Fruit fly (Drosophila melanogaster) whole organism, embryonic: Measurements from ENCODE around the gene CG13047.

Source experiments
- Blimp-1 ChIP-seq: fragments of 200-800 bp; sonication (Bioruptor generic); optimal IDR thresholded peaks from 3 replicates; lab custom pipeline; 2018; ENCODE audit warnings: missing biosample characterization, missing genetic modification characterization, mild to moderate bottlenecking, moderate library complexity, missing genetic modification reagents
- CG10366 ChIP-seq: fragments of 200-800 bp; sonication (Bioruptor generic); IDR thresholded peaks from 2 replicates; pipeline ENCODE4 v1.3.6; 2022; ENCODE audit warnings: missing biosample characterization, missing genetic modification characterization
- CG10565 ChIP-seq: fragments of 200-800 bp; sonication (Bioruptor generic); optimal IDR thresholded peaks from 3 replicates; lab custom pipeline; 2016; ENCODE audit warnings: missing biosample characterization, mild to moderate bottlenecking, missing genetic modification characterization
- CG15601 ChIP-seq: fragments of 200-800 bp; sonication (Bioruptor generic); optimal IDR thresholded peaks from 3 replicates; lab custom pipeline; 2019; ENCODE audit warnings: missing biosample characterization, mild to moderate bottlenecking, missing genetic modification characterization, moderate library complexity
- CG17568 ChIP-seq: fragments of 200-800 bp; sonication (Bioruptor generic); optimal IDR thresholded peaks from 2 replicates; lab custom pipeline; 2018; ENCODE audit warnings: missing biosample characterization, mild to moderate bottlenecking, missing genetic modification characterization, moderate library complexity
- CG31224 ChIP-seq: fragments of 200-800 bp; sonication (Bioruptor generic); IDR thresholded peaks from 2 replicates; pipeline ENCODE4 v1.3.6; 2022; ENCODE audit warnings: missing biosample characterization, missing genetic modification characterization
- CG4404 ChIP-seq: fragments of 200-800 bp; sonication (Bioruptor generic); IDR thresholded peaks from 2 replicates; pipeline ENCODE4 v1.3.6; 2022; ENCODE audit warnings: missing biosample characterization, missing genetic modification characterization
- CG5245 ChIP-seq: fragments of 200-800 bp; sonication (Bioruptor generic); optimal IDR thresholded peaks from 3 replicates; lab custom pipeline; 2016; ENCODE audit warnings: missing biosample characterization, missing genetic modification characterization
- CG6254 ChIP-seq: fragments of 200-800 bp; sonication (Bioruptor generic); optimal IDR thresholded peaks from 3 replicates; lab custom pipeline; 2017; ENCODE audit warnings: mild to moderate bottlenecking, missing biosample characterization, missing genetic modification reagents, missing genetic modification characterization
- CG8290 ChIP-seq, 3 experiments: fragments of 200-800 bp; sonication (Bioruptor generic); optimal IDR thresholded peaks; 2 replicates each; lab custom pipeline; 2016 to 2019; ENCODE audit warnings: missing biosample characterization in 3 of 3, missing genetic modification characterization in 3 of 3, mild to moderate bottlenecking in 2 of 3, moderate library complexity in 1 of 3
- CG8478 ChIP-seq: fragments of >200 bp; optimal IDR thresholded peaks from 2 replicates; lab custom pipeline; 2018
- CTCF ChIP-seq: fragments of 200-800 bp; sonication (Bioruptor generic); optimal IDR thresholded peaks from 2 replicates; lab custom pipeline; 2017; ENCODE audit warnings: missing biosample characterization, mild to moderate bottlenecking, missing genetic modification characterization, moderate library complexity
- Dek ChIP-seq: fragments of 200-800 bp; sonication (Bioruptor generic); optimal IDR thresholded peaks from 3 replicates; lab custom pipeline; 2019; ENCODE audit warnings: missing biosample characterization, mild to moderate bottlenecking, missing genetic modification characterization, moderate library complexity
- Ets97D ChIP-seq: fragments of 200-800 bp; sonication (Bioruptor generic); optimal IDR thresholded peaks from 3 replicates; lab custom pipeline; 2016; ENCODE audit warnings: missing biosample characterization, missing genetic modification characterization
- bsh ChIP-seq, 2 experiments: fragments of 200-800 bp; sonication (Bioruptor generic); optimal IDR thresholded peaks; 2 replicates each; lab custom pipeline; 2017 to 2018; ENCODE audit warnings: mild to moderate bottlenecking in 2 of 2, missing biosample characterization in 2 of 2, missing genetic modification characterization in 2 of 2, moderate library complexity in 1 of 2
- chinmo ChIP-seq: fragments of 200-800 bp; sonication (Bioruptor generic); IDR thresholded peaks from 4 replicates; pipeline ENCODE4 v1.3.6; 2022; ENCODE audit warnings: missing biosample characterization, missing genetic modification characterization; ENCODE audit not compliant: partially characterized antibody
- crol ChIP-seq: fragments of 200-800 bp; sonication (Bioruptor generic); IDR thresholded peaks from 2 replicates; pipeline ENCODE4 v1.3.6; 2022; ENCODE audit warnings: missing biosample characterization, missing genetic modification characterization
- eyg ChIP-seq: fragments of 200-800 bp; sonication (Bioruptor generic); optimal IDR thresholded peaks from 3 replicates; lab custom pipeline; 2016; ENCODE audit warnings: missing biosample characterization, missing genetic modification characterization
- gro ChIP-seq: fragments of 200-800 bp; sonication (Bioruptor generic); optimal IDR thresholded peaks from 2 replicates; lab custom pipeline; 2016; ENCODE audit warnings: missing biosample characterization, missing genetic modification characterization
- h ChIP-seq: fragments of >200 bp; optimal IDR thresholded peaks from 2 replicates; lab custom pipeline; 2017
- hb ChIP-seq: fragments of 200-800 bp; sonication (Bioruptor generic); IDR thresholded peaks from 3 replicates; pipeline ENCODE4 v1.3.6; 2022; ENCODE audit warnings: missing biosample characterization, missing genetic modification characterization; ENCODE audit not compliant: partially characterized antibody
- lilli ChIP-seq: fragments of 200-800 bp; sonication (Bioruptor generic); optimal IDR thresholded peaks from 3 replicates; lab custom pipeline; 2016; ENCODE audit warnings: missing biosample characterization, missing genetic modification characterization
- lola ChIP-seq, 3 experiments: fragments of >200 bp in 2 of 3; fragments of 200-800 bp in 1 of 3; sonication (Bioruptor generic) in 1 of 3; optimal IDR thresholded peaks; 2 replicates each; lab custom pipeline; 2017 to 2019; ENCODE audit warnings: missing biosample characterization in 3 of 3, missing genetic modification characterization in 3 of 3, mild to moderate bottlenecking in 1 of 3, moderate library complexity in 1 of 3
- nom ChIP-seq: fragments of 200-800 bp; sonication (Bioruptor generic); optimal IDR thresholded peaks from 2 replicates; lab custom pipeline; 2017; ENCODE audit warnings: missing biosample characterization, missing genetic modification characterization, mild to moderate bottlenecking, moderate library complexity, missing genetic modification reagents
- pfk ChIP-seq: fragments of 200-800 bp; sonication (Bioruptor generic); optimal IDR thresholded peaks from 2 replicates; lab custom pipeline; 2018; ENCODE audit warnings: missing biosample characterization, mild to moderate bottlenecking, missing genetic modification characterization, moderate library complexity
- pum ChIP-seq: fragments of 200-800 bp; sonication (Bioruptor generic); optimal IDR thresholded peaks from 2 replicates; lab custom pipeline; 2016; ENCODE audit warnings: missing biosample characterization, missing genetic modification characterization
- sens ChIP-seq: fragments of 200-800 bp; sonication (Bioruptor generic); peaks from one replicate; lab custom pipeline; 2016; ENCODE audit warnings: missing biosample characterization, missing genetic modification characterization
- toy ChIP-seq: fragments of 200-800 bp; sonication (Bioruptor generic); IDR thresholded peaks from 2 replicates; pipeline ENCODE4 v1.3.6; 2022; ENCODE audit warnings: missing biosample characterization, missing genetic modification characterization
- vvl ChIP-seq: fragments of 200-800 bp; sonication (Bioruptor generic); IDR thresholded peaks from 2 replicates; pipeline ENCODE4 v1.3.6; 2022; ENCODE audit warnings: missing biosample characterization, missing genetic modification characterization
- z ChIP-seq: fragments of 200-800 bp; sonication (Bioruptor generic); IDR thresholded peaks from 3 replicates; pipeline ENCODE4 v1.3.6; 2022; ENCODE audit warnings: missing biosample characterization, missing genetic modification characterization

Gene CG13047

dm6 chr3L:16270802-16271332, 14.3 kb downstream of the CG13047 start, which contains the start of the genes CG34248 and CG13067:
TSS of gene CG34248 (minus strand) at chr3L:16270902.
TSS of gene CG13067 (plus strand) at chr3L:16271282.
- TF ChIP-seq Blimp-1 (GFP tag; lab: Kevin White, UChicago) (peak; percentile 80), vvl (GFP tag; lab: Robert Waterston, UW) (peak; percentile 25; the same call in 1 of the 2 replicates), pum (GFP tag; lab: Kevin White, UChicago) (no peak)

DNA sequence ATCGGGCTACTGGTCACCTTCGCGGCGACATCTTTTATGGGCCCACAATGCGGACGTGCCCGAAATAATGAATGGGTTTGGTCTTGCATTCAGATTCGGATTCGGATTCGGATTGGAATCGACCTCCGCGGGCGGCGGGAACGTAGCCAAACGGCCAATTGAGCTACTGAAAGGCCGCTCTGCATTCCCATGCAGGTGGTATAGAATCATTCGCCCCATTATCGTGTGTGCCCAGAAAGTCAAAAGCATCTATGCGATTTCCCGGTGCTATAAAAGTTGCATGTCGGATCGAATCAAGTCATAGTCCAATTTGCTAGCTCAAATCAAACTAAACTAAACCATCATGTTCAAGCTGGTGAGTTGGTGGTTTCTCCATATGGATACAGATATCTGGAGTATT, 16.1 kb downstream of the CG13047 start, which contains the start of gene CG13068:
TSS of gene CG13068 (plus strand) at position 301 of the 400 bp plus-strand sequence.
- TF ChIP-seq crol (GFP tag; lab: Robert Waterston, UW) (no peak), hb (GFP tag; lab: Robert Waterston, UW) (0 out of 3 replicates have a peak, but pooled peaks have one; percentile 16), vvl (GFP tag; lab: Robert Waterston, UW) (0 out of 2 replicates have a peak, but pooled peaks have one; percentile 39)

DNA sequence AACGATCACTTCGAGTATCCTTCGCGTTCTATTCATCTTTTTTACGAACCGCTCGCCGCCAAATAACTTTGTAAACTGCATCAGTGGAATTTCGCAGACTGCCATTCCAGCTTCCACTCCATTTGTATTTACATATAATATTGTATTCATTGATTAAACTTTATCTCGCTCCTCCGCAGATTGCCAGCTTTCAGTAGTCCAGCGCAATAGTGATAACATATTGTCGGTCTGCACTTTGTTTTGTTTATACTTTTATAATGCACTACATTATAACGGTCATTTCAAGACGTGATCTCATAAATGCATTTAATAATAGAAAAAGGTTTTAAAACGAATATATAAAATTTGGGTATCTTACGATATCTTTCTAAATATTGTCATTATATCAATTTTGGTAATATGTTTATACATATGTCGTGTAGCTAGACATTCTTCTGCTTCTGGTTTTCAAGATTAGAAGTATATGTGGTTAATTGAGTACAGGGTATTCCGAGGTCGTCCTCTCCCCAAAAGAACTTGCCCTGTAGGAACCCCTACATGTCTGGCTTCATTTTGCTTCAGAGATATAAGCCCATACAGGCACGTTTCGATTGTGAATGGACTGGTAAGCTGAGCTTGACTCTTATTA, 17.0 kb downstream of the CG13047 start, which contains the start of gene CG4950:
TSS of gene CG4950 (minus strand) at position 51 of the 628 bp plus-strand sequence.
- TF ChIP-seq CG15601 (tag; lab: Kevin White, UChicago) (no peak), nom (GFP tag; lab: Kevin White, UChicago) (peak; percentile 15), lilli (GFP tag; lab: Kevin White, UChicago) (no peak), z (GFP tag; lab: Robert Waterston, UW) (no peak), CTCF (GFP tag; lab: Kevin White, UChicago) (no peak), Dek (no peak), CG4404 (no peak), lola (GFP tag; optimal IDR thresholded peaks at IDR 0.05; lab: Kevin White, UChicago) (no peak), CG6254 (GFP tag; lab: Kevin White, UChicago) (no peak), bsh (GFP tag; optimal IDR thresholded peaks at IDR 0.05; lab: Kevin White, UChicago) (peak in 1 of 2 experiments; percentile 9), toy (GFP tag; lab: Robert Waterston, UW) (no peak), CG5245 (GFP tag; lab: Kevin White, UChicago) (no peak), gro (GFP tag; lab: Kevin White, UChicago) (no peak), eyg (GFP tag; lab: Kevin White, UChicago) (no peak), sens (GFP tag; lab: Kevin White, UChicago) (no peak)

DNA sequence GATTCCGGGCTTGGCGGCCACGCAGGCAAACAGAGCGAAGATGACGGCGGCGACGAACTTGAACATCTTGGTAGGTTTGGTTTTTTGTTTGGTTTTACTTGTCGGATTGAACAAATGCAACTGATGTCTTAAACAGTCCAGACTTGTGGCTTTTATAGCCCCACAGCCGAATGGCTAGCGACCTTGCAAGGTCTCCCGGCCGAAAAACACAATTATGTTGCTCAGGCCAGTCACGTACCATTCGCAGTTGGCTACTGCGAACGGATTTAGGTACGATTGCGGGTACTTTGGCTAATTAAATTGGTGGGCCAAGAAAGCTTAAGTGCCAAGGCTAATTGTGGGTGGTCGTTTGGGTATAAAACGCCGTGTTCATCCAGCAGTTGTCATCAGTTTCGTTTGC, 20.2 kb downstream of the CG13047 start, which contains the start of the genes CG13051 and CG13069:
TSS of gene CG13051 (minus strand) at position 101 of the 400 bp plus-strand sequence.
TSS of gene CG13069 (plus strand) at position 386 of the 400 bp plus-strand sequence.
- TF ChIP-seq Ets97D (no peak), chinmo (GFP tag; lab: Robert Waterston, UW) (0 out of 4 replicates have a peak, but pooled peaks have one; percentile 15)
- TF ChIP-seq, all 482 proteins: peak for 1

DNA sequence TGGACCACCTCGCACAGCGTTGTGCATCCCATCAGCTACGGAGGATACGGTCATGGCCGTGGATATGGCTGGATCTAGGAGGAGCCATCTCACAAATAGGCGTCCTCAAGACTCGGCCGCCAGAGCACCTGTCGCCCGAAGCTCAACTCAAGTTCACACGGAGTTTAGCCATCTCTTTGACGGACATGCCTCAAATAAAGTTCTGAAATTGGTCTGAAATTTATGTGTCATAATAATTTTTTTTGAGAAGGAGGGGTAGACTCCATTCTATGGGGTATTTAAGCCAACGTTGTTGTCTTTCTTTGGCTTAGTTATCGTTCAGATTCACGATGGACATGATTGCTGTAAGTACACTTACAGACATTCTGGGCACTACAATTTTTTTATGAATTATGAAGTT, 22.2 kb downstream of the CG13047 start, which contains the start of gene CG13070:
TSS of gene CG13070 (plus strand) at position 301 of the 400 bp plus-strand sequence.
- TF ChIP-seq pfk (GFP tag; lab: Kevin White, UChicago) (no peak), CG10565 (GFP tag; lab: Kevin White, UChicago) (no peak), CG31224 (GFP tag; lab: Robert Waterston, UW) (no peak), CG8290 (GFP tag; optimal IDR thresholded peaks at IDR 0.05; lab: Kevin White, UChicago) (no peak), CG8290 (tag; optimal IDR thresholded peaks at IDR 0.05; lab: Kevin White, UChicago) (no peak), h (lab: Kevin White, UChicago) (no peak), CG8478 (lab: Kevin White, UChicago) (no peak), lola (GFP tag; optimal IDR thresholded peaks at IDR 0.05; lab: Kevin White, UChicago) (no peak), CG17568 (GFP tag; lab: Kevin White, UChicago) (no peak), CG10366 (GFP tag; lab: Robert Waterston, UW) (no peak)
